Worm (Caenorhabditis elegans): ENCODE data around the gene cdd-2.
A peak's percentile ranks its signal among the peaks of the same experiment; 100 is the strongest.

Gene cdd-2

ce11 chrIV:7552958-7553553 lies 5.4 kb upstream of the cdd-2 start, which contains the start of gene dif-1:
Gene dif-1 (minus strand): TSS chrIV:7553008.
- TF ChIP-seq ets-4 (tag; optimal IDR thresholded peaks at IDR 0.05) (no peak), T23F11.4 (GFP tag; optimal IDR thresholded peaks at IDR 0.05) (no peak), nfya-1 (tag; optimal IDR thresholded peaks at IDR 0.05) (peak; percentile 33), elt-2 (tag; optimal IDR thresholded peaks at IDR 0.05) (peak; percentile 82)

ce11 chrIV:7552100-7552499 lies 4.4 kb upstream of the cdd-2 start:
- TF ChIP-seq lim-6 (tag; optimal IDR thresholded peaks at IDR 0.05) (no peak), dmd-4 (tag; optimal IDR thresholded peaks at IDR 0.05; ENCODE audit: borderline replicate concordance) (no peak), zip-5 (tag; optimal IDR thresholded peaks at IDR 0.05) (no peak), unc-42 (tag; optimal IDR thresholded peaks at IDR 0.05) (no peak), fax-1 (tag; optimal IDR thresholded peaks at IDR 0.05) (no peak), C08G9.2 (tag; optimal IDR thresholded peaks at IDR 0.05) (no peak), ceh-18 (tag; optimal IDR thresholded peaks at IDR 0.05) (no peak), elt-2 (tag; optimal IDR thresholded peaks at IDR 0.05) (no peak), ceh-48 (tag; optimal IDR thresholded peaks at IDR 0.05) (no peak), hlh-6 (tag; optimal IDR thresholded peaks at IDR 0.05) (no peak), pha-4 (tag; optimal IDR thresholded peaks at IDR 0.05) (no peak), ceh-19 (GFP tag; optimal IDR thresholded peaks at IDR 0.05) (no peak), odd-2 (tag; optimal IDR thresholded peaks at IDR 0.05) (no peak), fkh-6 (tag; optimal IDR thresholded peaks at IDR 0.05) (no peak), pqm-1 (tag; optimal IDR thresholded peaks at IDR 0.05) (no peak), K02D7.2 (tag; optimal IDR thresholded peaks at IDR 0.05) (no peak)

- no peak for TF ChIP-seq madf-2 (tag; optimal IDR thresholded peaks at IDR 0.05)
- TF ChIP-seq odd-2 (tag; optimal IDR thresholded peaks at IDR 0.05) = no peak
- TF ChIP-seq ceh-9 (tag; optimal IDR thresholded peaks at IDR 0.05) = no peak
- no peak for TF ChIP-seq hlh-6 (tag; optimal IDR thresholded peaks at IDR 0.05)
- no peak for TF ChIP-seq ceh-24 (tag; optimal IDR thresholded peaks at IDR 0.05)
- no peak for TF ChIP-seq unc-55 (GFP tag; optimal IDR thresholded peaks at IDR 0.05)
- TF ChIP-seq dve-1 (tag; optimal IDR thresholded peaks at IDR 0.05) = no peak
- no peak for TF ChIP-seq pha-2 (tag; optimal IDR thresholded peaks at IDR 0.05)
- no peak for TF ChIP-seq fax-1 (tag; optimal IDR thresholded peaks at IDR 0.05)
Observed at ce11 chrIV:7551254-7551653, 3.6 kb upstream of the cdd-2 start.

ce11 chrIV:7550445-7550844 lies 2.8 kb upstream of the cdd-2 start, which contains the start of gene pam-1:
Gene pam-1 (minus strand): TSS chrIV:7550812.
- TF ChIP-seq C08G9.2 (tag; optimal IDR thresholded peaks at IDR 0.05) = no peak

ce11 chrIV:7549844-7550243 lies 2.2 kb upstream of the cdd-2 start:
- TF ChIP-seq gmeb-2 (tag; optimal IDR thresholded peaks at IDR 0.05) (no peak), tbx-2 (tag; optimal IDR thresholded peaks at IDR 0.05) (peak; percentile 1), ceh-22 (tag; optimal IDR thresholded peaks at IDR 0.05) (no peak), unc-55 (GFP tag; optimal IDR thresholded peaks at IDR 0.05) (no peak)

- no peak for TF ChIP-seq odd-2 (tag; optimal IDR thresholded peaks at IDR 0.05)
- no peak for TF ChIP-seq ceh-30 (tag; optimal IDR thresholded peaks at IDR 0.05)
- no peak for TF ChIP-seq npax-4 (tag; optimal IDR thresholded peaks at IDR 0.05)
- no peak for TF ChIP-seq pat-9 (tag; optimal IDR thresholded peaks at IDR 0.05)
- TF ChIP-seq che-1 (tag; optimal IDR thresholded peaks at IDR 0.05) = no peak
- no peak for TF ChIP-seq madf-2 (tag; optimal IDR thresholded peaks at IDR 0.05)
- TF ChIP-seq eyg-1 (tag; optimal IDR thresholded peaks at IDR 0.05) = no peak
- TF ChIP-seq C38D4.7 (GFP tag; optimal IDR thresholded peaks at IDR 0.05) = no peak
- TF ChIP-seq F13H6.1 (tag; optimal IDR thresholded peaks at IDR 0.05) = no peak
- TF ChIP-seq hlh-15 (tag; optimal IDR thresholded peaks at IDR 0.05) = no peak
- TF ChIP-seq ceh-45 (GFP tag; IDR thresholded peaks at IDR 0.05) = no peak
- no peak for TF ChIP-seq zip-5 (tag; optimal IDR thresholded peaks at IDR 0.05)
- no peak for TF ChIP-seq hlh-13 (GFP tag; optimal IDR thresholded peaks at IDR 0.05)
Observed at ce11 chrIV:7543662-7544061, 4.0 kb downstream of the cdd-2 start.
